Worm (Caenorhabditis elegans) whole organism, mixed stage, embryonic: Measurements from ENCODE around the gene sshk-1.

Source experiments
- M03D4.4 ChIP-seq: sonication (generic microtip); optimal IDR thresholded peaks from 2 replicates; lab custom pipeline; 2017; ENCODE audit warnings: mild to moderate bottlenecking, missing genetic modification characterization, missing compliant biosample characterization
- bed-3 ChIP-seq: fragments of 200-800 bp; sonication (Bioruptor generic); optimal IDR thresholded peaks from 3 replicates; lab custom pipeline; 2018; ENCODE audit warnings: mild to moderate bottlenecking, missing genetic modification characterization, moderate library complexity, missing compliant biosample characterization
- blmp-1 ChIP-seq: fragments of 150-350 bp; optimal IDR thresholded peaks from 2 replicates; lab custom pipeline; 2014; ENCODE audit warnings: missing biosample characterization, missing genetic modification characterization
- ceh-39 ChIP-seq: fragments of 150-350 bp; optimal IDR thresholded peaks from 2 replicates; lab custom pipeline; 2014; ENCODE audit warnings: missing biosample characterization, missing genetic modification characterization
- ceh-43 ChIP-seq: fragments of 200-800 bp; sonication (Bioruptor generic); optimal IDR thresholded peaks from 2 replicates; lab custom pipeline; 2018; ENCODE audit warnings: mild to moderate bottlenecking, missing genetic modification characterization, moderate library complexity, missing compliant biosample characterization
- ceh-83 ChIP-seq: fragments of 200-800 bp; sonication (Bioruptor generic); optimal IDR thresholded peaks from 2 replicates; lab custom pipeline; 2018; ENCODE audit warnings: mild to moderate bottlenecking, missing genetic modification characterization, missing compliant biosample characterization
- ces-1 ChIP-seq: fragments of 150-350 bp; optimal IDR thresholded peaks from 2 replicates; lab custom pipeline; 2014; ENCODE audit warnings: missing biosample characterization, missing genetic modification reagents, missing genetic modification characterization
- cnd-1 ChIP-seq: fragments of 200-800 bp; sonication (Bioruptor generic); optimal IDR thresholded peaks from 2 replicates; lab custom pipeline; 2018; ENCODE audit warnings: mild to moderate bottlenecking, missing genetic modification characterization, missing compliant biosample characterization
- drap-1 ChIP-seq: fragments of 200-800 bp; sonication (Bioruptor generic); optimal IDR thresholded peaks from 3 replicates; lab custom pipeline; 2018; ENCODE audit warnings: mild to moderate bottlenecking, missing genetic modification characterization, missing compliant biosample characterization
- elt-1 ChIP-seq: sonication (generic microtip); optimal IDR thresholded peaks from 2 replicates; lab custom pipeline; 2017; ENCODE audit warnings: missing genetic modification characterization, mild to moderate bottlenecking, missing compliant biosample characterization, antibody characterized with exemption, moderate library complexity, borderline replicate concordance; ENCODE audit not compliant: insufficient read depth
- elt-3 ChIP-seq: fragments of 150-350 bp; optimal IDR thresholded peaks from 2 replicates; lab custom pipeline; 2014; ENCODE audit warnings: missing biosample characterization, missing genetic modification characterization
- flh-1 ChIP-seq: fragments of 200-800 bp; sonication (Bioruptor generic); optimal IDR thresholded peaks from 2 replicates; lab custom pipeline; 2018; ENCODE audit warnings: mild to moderate bottlenecking, missing genetic modification characterization, moderate library complexity, missing compliant biosample characterization
- ham-2 ChIP-seq: fragments of 200-800 bp; sonication (Bioruptor generic); optimal IDR thresholded peaks from 2 replicates; lab custom pipeline; 2018; ENCODE audit warnings: mild to moderate bottlenecking, missing genetic modification characterization, missing compliant biosample characterization
- hlh-1 ChIP-seq: fragments of 150-350 bp; optimal IDR thresholded peaks from 2 replicates; lab custom pipeline; 2014; ENCODE audit warnings: missing biosample characterization, missing genetic modification reagents, missing genetic modification characterization
- lin-13 ChIP-seq: fragments of 150-350 bp; optimal IDR thresholded peaks from 2 replicates; lab custom pipeline; 2014; ENCODE audit warnings: missing biosample characterization, missing genetic modification characterization
- lin-32 ChIP-seq: fragments of 200-800 bp; sonication (Bioruptor generic); optimal IDR thresholded peaks from 2 replicates; lab custom pipeline; 2018; ENCODE audit warnings: mild to moderate bottlenecking, missing genetic modification characterization, missing compliant biosample characterization
- lsy-2 ChIP-seq: fragments of 150-350 bp; optimal IDR thresholded peaks from 2 replicates; lab custom pipeline; 2014; ENCODE audit warnings: missing biosample characterization, missing genetic modification characterization
- mab-5 ChIP-seq: fragments of 150-350 bp; optimal IDR thresholded peaks from 2 replicates; lab custom pipeline; 2014; ENCODE audit warnings: missing biosample characterization, missing genetic modification characterization
- mep-1 ChIP-seq: fragments of 150-350 bp; optimal IDR thresholded peaks from 2 replicates; lab custom pipeline; 2017; ENCODE audit warnings: missing biosample characterization, missing genetic modification reagents, missing genetic modification characterization, inconsistent platforms
- mls-2 ChIP-seq: sonication (generic microtip); optimal IDR thresholded peaks from 2 replicates; lab custom pipeline; 2016; ENCODE audit warnings: mild to moderate bottlenecking, missing genetic modification characterization, moderate library complexity, missing compliant biosample characterization
- nhr-12 ChIP-seq: fragments of 150-350 bp; optimal IDR thresholded peaks from 2 replicates; lab custom pipeline; 2014; ENCODE audit warnings: missing biosample characterization, missing genetic modification characterization
- nhr-2 ChIP-seq: fragments of 150-350 bp; optimal IDR thresholded peaks from 2 replicates; lab custom pipeline; 2014; ENCODE audit warnings: missing biosample characterization, missing genetic modification characterization
- nhr-237 ChIP-seq: fragments of 150-350 bp; optimal IDR thresholded peaks from 2 replicates; lab custom pipeline; 2014; ENCODE audit warnings: missing biosample characterization, missing genetic modification characterization
- nhr-28 ChIP-seq: fragments of 150-350 bp; optimal IDR thresholded peaks from 2 replicates; lab custom pipeline; 2014; ENCODE audit warnings: missing biosample characterization, missing genetic modification characterization
- nhr-76 ChIP-seq: sonication (generic microtip); optimal IDR thresholded peaks from 2 replicates; lab custom pipeline; 2017; ENCODE audit warnings: missing biosample characterization, missing genetic modification characterization
- pha-4 ChIP-seq: fragments of 150-350 bp; optimal IDR thresholded peaks from 2 replicates; lab custom pipeline; 2018; ENCODE audit warnings: missing biosample characterization, missing genetic modification reagents, missing genetic modification characterization
- sem-2 ChIP-seq: fragments of 200-800 bp; sonication (Bioruptor generic); optimal IDR thresholded peaks from 2 replicates; lab custom pipeline; 2018; ENCODE audit warnings: mild to moderate bottlenecking, missing genetic modification characterization, missing compliant biosample characterization
- snpc-4 ChIP-seq: fragments of 150-350 bp; optimal IDR thresholded peaks from 2 replicates; lab custom pipeline; 2014; ENCODE audit warnings: missing biosample characterization, missing genetic modification characterization
- sptf-1 ChIP-seq: sonication (generic microtip); optimal IDR thresholded peaks from 2 replicates; lab custom pipeline; 2017; ENCODE audit warnings: mild to moderate bottlenecking, missing genetic modification characterization, moderate library complexity, missing compliant biosample characterization
- tbx-8 ChIP-seq: fragments of 200-800 bp; sonication (Bioruptor generic); optimal IDR thresholded peaks from 2 replicates; lab custom pipeline; 2018; ENCODE audit warnings: mild to moderate bottlenecking, missing genetic modification characterization, moderate library complexity, missing compliant biosample characterization
- unc-120 ChIP-seq: sonication (generic microtip); optimal IDR thresholded peaks from 2 replicates; lab custom pipeline; 2017; ENCODE audit warnings: missing genetic modification characterization, missing compliant biosample characterization; ENCODE audit not compliant: poor library complexity, severe bottlenecking
- unc-39 ChIP-seq: fragments of 150-350 bp; optimal IDR thresholded peaks from 2 replicates; lab custom pipeline; 2014; ENCODE audit warnings: missing biosample characterization, missing genetic modification characterization
- unc-62 ChIP-seq: fragments of 150-350 bp; optimal IDR thresholded peaks from 2 replicates; lab custom pipeline; 2014; ENCODE audit warnings: missing biosample characterization, missing genetic modification reagents, missing genetic modification characterization
- zip-8 ChIP-seq: fragments of 150-350 bp; optimal IDR thresholded peaks from 2 replicates; lab custom pipeline; 2014; ENCODE audit warnings: missing biosample characterization, missing genetic modification characterization
- ztf-11 ChIP-seq: fragments of 150-350 bp; optimal IDR thresholded peaks from 2 replicates; lab custom pipeline; 2014; ENCODE audit warnings: missing biosample characterization, missing genetic modification characterization

The sshk-1 gene

ce11 chrV:20851847-20852386 is 36.0 kb downstream of the sshk-1 start, which contains the start of gene ndua-1:
Gene ndua-1 (minus strand): TSS chrV:20851897.
- TF ChIP-seq ceh-39 (tag; lab: Kevin White, UChicago) (no peak), sem-2 (GFP tag; lab: Kevin White, UChicago) (no peak), nhr-28 (tag; lab: Kevin White, UChicago) (no peak), ceh-83 (GFP tag; lab: Kevin White, UChicago) (no peak), nhr-237 (tag; lab: Kevin White, UChicago) (no peak), nhr-2 (peak; percentile 7), mep-1 (tag; lab: Kevin White, UChicago) (peak; percentile 60), tbx-8 (no peak), unc-120 (peak; percentile 72), ham-2 (no peak), pha-4 (tag; lab: Kevin White, UChicago) (peak; percentile 25), mls-2 (tag; lab: Kevin White, UChicago) (no peak), lin-13 (no peak), M03D4.4 (tag; lab: Kevin White, UChicago) (no peak), unc-39 (no peak), sptf-1 (tag; lab: Kevin White, UChicago) (peak; percentile 47), snpc-4 (no peak), lin-32 (GFP tag; lab: Kevin White, UChicago) (no peak), ztf-11 (tag; lab: Kevin White, UChicago) (no peak), elt-1 (tag; lab: Kevin White, UChicago) (no peak), nhr-12 (tag; lab: Kevin White, UChicago) (no peak), ceh-43 (no peak), lsy-2 (tag; lab: Kevin White, UChicago) (peak; percentile 54), blmp-1 (tag; lab: Kevin White, UChicago) (no peak), ces-1 (peak; percentile 84), unc-62 (GFP tag; lab: Kevin White, UChicago) (no peak), mab-5 (tag; lab: Kevin White, UChicago) (no peak), nhr-76 (no peak), elt-3 (tag; lab: Kevin White, UChicago) (no peak), flh-1 (no peak), bed-3 (no peak), zip-8 (tag; lab: Kevin White, UChicago) (no peak), cnd-1 (tag; lab: Kevin White, UChicago) (no peak), hlh-1 (tag; lab: Kevin White, UChicago) (no peak), drap-1 (GFP tag; lab: Kevin White, UChicago) (no peak)

ce11 chrV:20853581-20854161 is 37.7 kb downstream of the sshk-1 start, which contains the start of gene F31D4.5:
Gene F31D4.5 (plus strand): TSS chrV:20854071.
- peak; percentile 90 for TF ChIP-seq elt-3 (tag; lab: Kevin White, UChicago)
- TF ChIP-seq ces-1: peak; percentile 64
- no peak for TF ChIP-seq unc-39

- TF ChIP-seq ces-1: no peak
- no peak for TF ChIP-seq bed-3
- no peak for TF ChIP-seq pha-4 (tag; lab: Kevin White, UChicago)
- no peak for TF ChIP-seq unc-62 (GFP tag; lab: Kevin White, UChicago)
- no peak for TF ChIP-seq blmp-1 (tag; lab: Kevin White, UChicago)
- no peak for TF ChIP-seq M03D4.4 (tag; lab: Kevin White, UChicago)
- TF ChIP-seq zip-8 (tag; lab: Kevin White, UChicago): no peak
- TF ChIP-seq ztf-11 (tag; lab: Kevin White, UChicago): no peak
- TF ChIP-seq nhr-237 (tag; lab: Kevin White, UChicago): no peak
- no peak for TF ChIP-seq mab-5 (tag; lab: Kevin White, UChicago)
- no peak for TF ChIP-seq lin-32 (GFP tag; lab: Kevin White, UChicago)
- no peak for TF ChIP-seq ceh-83 (GFP tag; lab: Kevin White, UChicago)
- TF ChIP-seq ham-2: no peak
- TF ChIP-seq hlh-1 (tag; lab: Kevin White, UChicago): no peak
- TF ChIP-seq unc-39: no peak
- no peak for TF ChIP-seq mls-2 (tag; lab: Kevin White, UChicago)
- no peak for TF ChIP-seq elt-3 (tag; lab: Kevin White, UChicago)
- no peak for TF ChIP-seq unc-120
- TF ChIP-seq nhr-76: no peak
- TF ChIP-seq sem-2 (GFP tag; lab: Kevin White, UChicago): no peak
Observed at ce11 chrV:20861080-20861479, 45.1 kb downstream of the sshk-1 start, which contains the start of gene try-4. Gene try-4 (minus strand): TSS chrV:20861153.
